Worm (Caenorhabditis elegans) whole organism, L4 larva: Measurements from ENCODE around the gene K01D12.10.

ENCODE experiments used
- F10B5.3 ChIP-seq: sonication (generic microtip); optimal IDR thresholded peaks from 2 replicates; lab custom pipeline; 2016; ENCODE audit warnings: mild to moderate bottlenecking, missing genetic modification characterization, missing compliant biosample characterization
- Y105C5A.15 ChIP-seq: fragments of 200-800 bp; sonication (Bioruptor generic); IDR thresholded peaks from 2 replicates; pipeline ENCODE4 v1.3.6; 2022; ENCODE audit warnings: missing genetic modification characterization, missing compliant biosample characterization
- Y48G9A.11 ChIP-seq: fragments of 200-800 bp; sonication (Bioruptor generic); IDR thresholded peaks from 2 replicates; pipeline ENCODE4 v1.3.6; 2022; ENCODE audit warnings: missing genetic modification reagents, missing genetic modification characterization, missing compliant biosample characterization
- Y75B8A.6 ChIP-seq: fragments of 200-800 bp; sonication (Bioruptor generic); IDR thresholded peaks from 2 replicates; pipeline ENCODE4 v1.3.6; 2022; ENCODE audit warnings: missing genetic modification reagents, missing genetic modification characterization, missing compliant biosample characterization
- aha-1 ChIP-seq: fragments of 150-350 bp; peaks from one replicate; lab custom pipeline; 2014; ENCODE audit warnings: missing biosample characterization, missing genetic modification characterization
- aly-2 ChIP-seq: sonication (generic microtip); optimal IDR thresholded peaks from 2 replicates; lab custom pipeline; 2018; ENCODE audit warnings: missing biosample characterization, missing genetic modification characterization
- ceh-32 ChIP-seq: sonication (generic microtip); optimal IDR thresholded peaks from 2 replicates; lab custom pipeline; 2016; ENCODE audit warnings: mild to moderate bottlenecking, missing genetic modification characterization, missing compliant biosample characterization; ENCODE audit not compliant: poor library complexity
- ceh-62 ChIP-seq: sonication (generic microtip); optimal IDR thresholded peaks from 2 replicates; lab custom pipeline; 2017; ENCODE audit warnings: missing biosample characterization, missing genetic modification characterization
- ceh-82 ChIP-seq: sonication (generic microtip); optimal IDR thresholded peaks from 2 replicates; lab custom pipeline; 2017; ENCODE audit warnings: missing biosample characterization, missing genetic modification characterization
- ces-1 ChIP-seq: fragments of 150-350 bp; sonication (generic microtip); optimal IDR thresholded peaks from 4 replicates; lab custom pipeline; 2014; ENCODE audit warnings: missing biosample characterization, missing genetic modification reagents, missing genetic modification characterization
- daf-12 ChIP-seq: fragments of 150-350 bp; optimal IDR thresholded peaks from 2 replicates; lab custom pipeline; 2014; ENCODE audit warnings: missing biosample characterization, missing genetic modification reagents, missing genetic modification characterization
- dmd-8 ChIP-seq: fragments of 200-800 bp; sonication (Bioruptor generic); IDR thresholded peaks from 2 replicates; pipeline ENCODE4 v1.3.6; 2022; ENCODE audit warnings: missing genetic modification characterization, missing compliant biosample characterization
- dmd-9 ChIP-seq: fragments of 200-800 bp; sonication (Bioruptor generic); IDR thresholded peaks from 2 replicates; pipeline ENCODE4 v1.3.6; 2022; ENCODE audit warnings: missing genetic modification reagents, missing genetic modification characterization, missing compliant biosample characterization
- dpl-1 ChIP-seq: fragments of 150-350 bp; optimal IDR thresholded peaks from 2 replicates; lab custom pipeline; 2014; ENCODE audit warnings: missing biosample characterization, missing genetic modification reagents, missing genetic modification characterization
- duxl-1 ChIP-seq: sonication (generic microtip); optimal IDR thresholded peaks from 2 replicates; lab custom pipeline; 2016; ENCODE audit warnings: mild to moderate bottlenecking, missing genetic modification characterization, moderate library complexity, missing compliant biosample characterization; ENCODE audit not compliant: poor library complexity
- fkh-10 ChIP-seq: fragments of 150-350 bp; optimal IDR thresholded peaks from 2 replicates; lab custom pipeline; 2014; ENCODE audit warnings: missing biosample characterization, missing genetic modification reagents, missing genetic modification characterization
- lin-1 ChIP-seq: fragments of 200-800 bp; sonication (Bioruptor generic); IDR thresholded peaks from 2 replicates; pipeline ENCODE4 v1.3.6; 2022; ENCODE audit warnings: missing genetic modification reagents, missing genetic modification characterization, missing compliant biosample characterization
- lin-15B ChIP-seq: fragments of 150-350 bp; sonication (generic microtip); optimal IDR thresholded peaks from 3 replicates; lab custom pipeline; 2014; ENCODE audit warnings: missing biosample characterization, missing genetic modification characterization
- mdl-1 ChIP-seq, 2 experiments: fragments of 150-350 bp in 1 of 2; sonication (generic microtip) in 1 of 2; optimal IDR thresholded peaks; 2 replicates each; lab custom pipeline; 2014 to 2017; ENCODE audit warnings: missing biosample characterization in 2 of 2, missing genetic modification characterization in 2 of 2
- mdt-29 ChIP-seq: fragments of 200-800 bp; sonication (Bioruptor generic); IDR thresholded peaks from 2 replicates; pipeline ENCODE4 v1.3.6; 2022; ENCODE audit warnings: missing genetic modification reagents, missing genetic modification characterization, missing compliant biosample characterization
- mxl-3 ChIP-seq: fragments of 200-800 bp; sonication (Bioruptor generic); optimal IDR thresholded peaks from 2 replicates; lab custom pipeline; 2018; ENCODE audit warnings: mild to moderate bottlenecking, missing genetic modification characterization, missing compliant biosample characterization
- nhr-10 ChIP-seq: fragments of 150-350 bp; optimal IDR thresholded peaks from 2 replicates; lab custom pipeline; 2014; ENCODE audit warnings: missing biosample characterization, missing genetic modification characterization
- nhr-11 ChIP-seq: fragments of 150-350 bp; optimal IDR thresholded peaks from 2 replicates; lab custom pipeline; 2014; ENCODE audit warnings: missing biosample characterization, missing genetic modification characterization
- nhr-48 ChIP-seq: sonication (generic microtip); optimal IDR thresholded peaks from 2 replicates; lab custom pipeline; 2016; ENCODE audit warnings: mild to moderate bottlenecking, missing genetic modification characterization, missing compliant biosample characterization
- nhr-76 ChIP-seq: fragments of 150-350 bp; optimal IDR thresholded peaks from 2 replicates; lab custom pipeline; 2014; ENCODE audit warnings: missing biosample characterization, missing genetic modification characterization
- php-3 ChIP-seq: fragments of 200-800 bp; sonication (Bioruptor generic); IDR thresholded peaks from 2 replicates; pipeline ENCODE4 v1.3.6; 2022; ENCODE audit warnings: missing genetic modification reagents, missing genetic modification characterization, missing compliant biosample characterization
- sdz-12 ChIP-seq: fragments of 200-800 bp; sonication (Bioruptor generic); optimal IDR thresholded peaks from 2 replicates; lab custom pipeline; 2018; ENCODE audit warnings: mild to moderate bottlenecking, missing genetic modification characterization, missing compliant biosample characterization
- snpc-1.2 ChIP-seq: fragments of 200-800 bp; sonication (Bioruptor generic); IDR thresholded peaks from 2 replicates; pipeline ENCODE4 v1.3.6; 2022; ENCODE audit warnings: missing genetic modification reagents, missing genetic modification characterization, missing compliant biosample characterization
- spr-3 ChIP-seq: fragments of 200-800 bp; sonication (Bioruptor generic); optimal IDR thresholded peaks from 2 replicates; lab custom pipeline; 2018; ENCODE audit warnings: mild to moderate bottlenecking, missing genetic modification characterization, missing compliant biosample characterization
- tra-1 ChIP-seq: fragments of 200-800 bp; sonication (Bioruptor generic); IDR thresholded peaks from 2 replicates; pipeline ENCODE4 v1.3.6; 2022; ENCODE audit warnings: missing genetic modification reagents, missing genetic modification characterization, missing compliant biosample characterization
- unc-62 ChIP-seq, 3 experiments: fragments of 150-350 bp in 1 of 3; sonication (generic microtip); optimal IDR thresholded peaks in 2 of 3; peaks in 1 of 3; 1 replicate in 1 of 3; 2 replicates in 2 of 3; lab custom pipeline; 2014 to 2017; ENCODE audit warnings: missing biosample characterization in 3 of 3, missing genetic modification characterization in 3 of 3, missing genetic modification reagents in 3 of 3, missing genotype in 1 of 3
- vab-7 ChIP-seq: fragments of 200-800 bp; sonication (Bioruptor generic); IDR thresholded peaks from 2 replicates; pipeline ENCODE4 v1.3.6; 2022; ENCODE audit warnings: missing genetic modification reagents, missing genetic modification characterization, missing compliant biosample characterization
- zfp-3 ChIP-seq: fragments of 200-800 bp; sonication (Bioruptor generic); conservative IDR thresholded peaks from 2 replicates; pipeline ENCODE4 v1.3.6; 2022; ENCODE audit warnings: missing genetic modification reagents, missing genetic modification characterization, missing compliant biosample characterization
- zip-11 ChIP-seq: fragments of 200-800 bp; sonication (Bioruptor generic); IDR thresholded peaks from 2 replicates; pipeline ENCODE4 v1.3.6; 2022; ENCODE audit warnings: missing genetic modification characterization, missing compliant biosample characterization
- ztf-11 ChIP-seq: fragments of 150-350 bp; optimal IDR thresholded peaks from 2 replicates; lab custom pipeline; 2014; ENCODE audit warnings: missing biosample characterization, missing genetic modification characterization

Gene K01D12.10

DNA sequence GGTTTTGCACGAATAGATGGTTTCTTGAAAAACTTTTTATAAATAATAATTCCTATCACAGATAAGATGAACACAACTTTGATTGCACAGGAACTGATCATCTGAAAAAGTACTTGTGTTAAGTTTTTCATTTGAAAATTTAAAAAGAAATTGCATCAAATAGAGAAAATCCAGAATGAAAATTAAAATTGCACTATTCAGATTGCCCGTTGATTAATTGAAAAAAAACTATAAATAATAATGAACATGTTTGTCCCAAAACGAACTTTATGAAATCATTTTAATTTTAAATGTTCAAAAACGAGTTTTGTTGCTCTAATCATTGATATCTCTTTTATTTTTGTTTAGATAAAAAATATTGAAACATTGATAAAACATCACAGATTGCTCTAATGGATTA, 11.2 kb downstream of the K01D12.10 start, which contains the start of gene cdr-3:
Gene cdr-3 (minus strand): TSS at position 101 of the 400 bp plus-strand sequence.
- TF ChIP-seq sdz-12 (GFP tag; lab: Kevin White, UChicago) (no peak), aly-2 (tag; lab: Kevin White, UChicago) (no peak), ceh-82 (tag; lab: Kevin White, UChicago) (no peak), tra-1 (GFP tag; lab: Robert Waterston, UW) (no peak), php-3 (GFP tag; lab: Robert Waterston, UW) (no peak), nhr-76 (tag; lab: Kevin White, UChicago) (no peak), ceh-32 (tag; lab: Kevin White, UChicago) (no peak), fkh-10 (GFP tag; lab: Kevin White, UChicago) (no peak), vab-7 (GFP tag; lab: Robert Waterston, UW) (no peak), dmd-9 (GFP tag; lab: Robert Waterston, UW) (no peak), nhr-48 (no peak), mxl-3 (GFP tag; lab: Kevin White, UChicago) (no peak), F10B5.3 (no peak), zip-11 (GFP tag; lab: Robert Waterston, UW) (no peak), Y75B8A.6 (GFP tag; lab: Robert Waterston, UW) (no peak), lin-15B (tag; lab: Kevin White, UChicago) (no peak), mdl-1 (tag; optimal IDR thresholded peaks at IDR 0.05; lab: Kevin White, UChicago) (no peak)

DNA sequence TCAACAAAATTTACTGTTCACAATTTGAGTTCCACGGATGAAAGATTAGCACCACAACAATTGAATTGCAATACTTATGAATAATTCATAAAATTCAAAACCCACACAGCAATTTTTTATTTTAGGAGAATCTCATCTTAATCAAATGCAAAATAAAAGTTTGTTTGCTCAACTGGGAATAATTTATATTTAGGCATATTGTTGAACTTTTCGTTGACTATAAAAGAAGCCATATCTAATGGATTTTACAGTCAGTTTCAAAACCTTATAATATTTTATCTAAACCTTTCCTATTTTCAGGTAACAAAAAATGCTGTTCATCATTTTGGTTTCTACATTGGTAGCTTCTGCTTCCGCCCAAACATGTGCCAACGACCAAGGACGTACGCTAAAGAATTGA, 12.3 kb downstream of the K01D12.10 start, which contains the start of gene C54D10.3:
Gene C54D10.3 (plus strand): TSS at position 301 of the 400 bp plus-strand sequence.
- no peak for TF ChIP-seq duxl-1
- TF ChIP-seq lin-1 (GFP tag; lab: Robert Waterston, UW): no peak
- TF ChIP-seq php-3 (GFP tag; lab: Robert Waterston, UW): no peak
- TF ChIP-seq mdt-29 (GFP tag; lab: Robert Waterston, UW): no peak
- no peak for TF ChIP-seq dpl-1 (GFP tag; lab: Kevin White, UChicago)
- TF ChIP-seq unc-62 (GFP tag; optimal IDR thresholded peaks at IDR 0.05 in 1 of 2; lab: Kevin White, UChicago): peak in 1 of 2 experiments; percentile 87
- no peak for TF ChIP-seq unc-62 (tag; optimal IDR thresholded peaks at IDR 0.05; lab: Kevin White, UChicago)
- no peak for TF ChIP-seq ztf-11 (tag; lab: Kevin White, UChicago)

- TF ChIP-seq dpl-1 (GFP tag; lab: Kevin White, UChicago) (no peak), daf-12 (tag; lab: Kevin White, UChicago) (no peak)
Observed at ce11 chrV:12420843-12421242, 14.8 kb downstream of the K01D12.10 start, which contains the start of gene C54D10.4. Gene C54D10.4 (minus strand): TSS chrV:12420943.

ce11 chrV:12421360-12421759, 15.3 kb downstream of the K01D12.10 start:
- TF ChIP-seq Y48G9A.11 (GFP tag; lab: Robert Waterston, UW) (no peak), aha-1 (tag; lab: Kevin White, UChicago) (peak; percentile 61), nhr-10 (tag; lab: Kevin White, UChicago) (no peak), ceh-62 (tag; lab: Kevin White, UChicago) (no peak), ces-1 (GFP tag; lab: Kevin White, UChicago) (no peak), ceh-82 (tag; lab: Kevin White, UChicago) (no peak)
- TF ChIP-seq, all 104 proteins: peak for 1

- TF ChIP-seq dmd-8: no peak
- no peak for TF ChIP-seq Y105C5A.15
- TF ChIP-seq mxl-3 (GFP tag; lab: Kevin White, UChicago): no peak
- no peak for TF ChIP-seq zfp-3 (GFP tag; lab: Robert Waterston, UW)
- TF ChIP-seq spr-3 (GFP tag; lab: Kevin White, UChicago): no peak
- no peak for TF ChIP-seq snpc-1.2 (GFP tag; lab: Robert Waterston, UW)
- no peak for TF ChIP-seq nhr-11 (tag; lab: Kevin White, UChicago)
Observed at ce11 chrV:12427826-12428225, 21.8 kb downstream of the K01D12.10 start.
